Fruit fly (Drosophila melanogaster): ENCODE measurements around the gene CG42693.

dm6 chr3R:31672675-31673074 is 35.5 kb downstream of the CG42693 start:
- TF ChIP-seq Myc (optimal IDR thresholded peaks at IDR 0.05) (no peak), Sin3A (optimal IDR thresholded peaks at IDR 0.05) (no peak)

All from Kc167 (cell line).